Fruit fly (Drosophila melanogaster): Measurements from ENCODE around the gene CG32266.

The CG32266 gene

dm6 chr3L:3767825-3768224 lies 22.8 kb upstream of the CG32266 start (continued):
- TF ChIP-seq Fer1 (GFP tag; optimal IDR thresholded peaks at IDR 0.05): peak; percentile 4
- TF ChIP-seq CG31224 (GFP tag; IDR thresholded peaks at IDR 0.05): no peak
- peak; percentile 69 for TF ChIP-seq CG10209 (GFP tag; optimal IDR thresholded peaks at IDR 0.05)
- TF ChIP-seq D19B (GFP tag; optimal IDR thresholded peaks at IDR 0.05): no peak
- TF ChIP-seq CG33557 (GFP tag; optimal IDR thresholded peaks at IDR 0.05): peak; percentile 45
- TF ChIP-seq sr (GFP tag; IDR thresholded peaks at IDR 0.05): peak; percentile 37; the same call in 1 of the 3 replicates
- TF ChIP-seq YL-1 (GFP tag; optimal IDR thresholded peaks at IDR 0.05): peak; percentile 36
- peak; percentile 47 for TF ChIP-seq CG30403 (GFP tag; optimal IDR thresholded peaks at IDR 0.05)
- TF ChIP-seq CG9437 (GFP tag; optimal IDR thresholded peaks at IDR 0.05): peak; percentile 32
- no peak for TF ChIP-seq CG12299 (tag; optimal IDR thresholded peaks at IDR 0.05)
- TF ChIP-seq ab (GFP tag; optimal IDR thresholded peaks at IDR 0.05): no peak
- TF ChIP-seq Bdp1 (GFP tag; optimal IDR thresholded peaks at IDR 0.05): peak; percentile 70
- peak; percentile 35 for TF ChIP-seq CG4282 (GFP tag; optimal IDR thresholded peaks at IDR 0.05)
- peak; percentile 52 for TF ChIP-seq lilli (GFP tag; optimal IDR thresholded peaks at IDR 0.05)
- peak; percentile 65 to 70 for TF ChIP-seq chif (GFP tag; optimal IDR thresholded peaks at IDR 0.05)
- peak; percentile 48; the same call in 1 of the 2 replicates for TF ChIP-seq NFAT (GFP tag; IDR thresholded peaks at IDR 0.05)
- no peak for TF ChIP-seq sd (tag; optimal IDR thresholded peaks at IDR 0.05)
- TF ChIP-seq CG10321 (GFP tag; IDR thresholded peaks at IDR 0.05): no peak
- TF ChIP-seq en (GFP tag; optimal IDR thresholded peaks at IDR 0.05): peak; percentile 71
- TF ChIP-seq Med (GFP tag): peak; percentile 97
- no peak for TF ChIP-seq nau (GFP tag; optimal IDR thresholded peaks at IDR 0.05)
- 0 out of 2 replicates have a peak, but pooled peaks have one; percentile 37 for TF ChIP-seq CG1024 (GFP tag; IDR thresholded peaks at IDR 0.05)
- TF ChIP-seq maf-S (GFP tag; optimal IDR thresholded peaks at IDR 0.05): peak; percentile 40
- TF ChIP-seq z (GFP tag; IDR thresholded peaks at IDR 0.05): no peak
- peak; percentile 66 for TF ChIP-seq CG17328 (GFP tag; IDR thresholded peaks at IDR 0.05)
- peak; percentile 55 for TF ChIP-seq unpg (GFP tag; optimal IDR thresholded peaks at IDR 0.05)
- TF ChIP-seq Gsc (GFP tag; IDR thresholded peaks at IDR 0.05): no peak
- no peak for TF ChIP-seq Trl (optimal IDR thresholded peaks at IDR 0.05)
- TF ChIP-seq Trl (GFP tag; optimal IDR thresholded peaks at IDR 0.05): peak; percentile 57
- TF ChIP-seq MBD-R2 (GFP tag; IDR thresholded peaks at IDR 0.05): peak; percentile 24; the same call in 1 of the 2 replicates
- peak; percentile 18 for TF ChIP-seq Usf (GFP tag; optimal IDR thresholded peaks at IDR 0.05)
- TF ChIP-seq Vsx1 (GFP tag; optimal IDR thresholded peaks at IDR 0.05): peak; percentile 68
- no peak for TF ChIP-seq CG14710 (tag; optimal IDR thresholded peaks at IDR 0.05)
- peak; percentile 75 for TF ChIP-seq NC2β (GFP tag; optimal IDR thresholded peaks at IDR 0.05)
- TF ChIP-seq D19A (tag; optimal IDR thresholded peaks at IDR 0.05): no peak
- TF ChIP-seq CG14667 (GFP tag; IDR thresholded peaks at IDR 0.05): peak; percentile 48
- peak; percentile 12 for TF ChIP-seq ind (GFP tag; optimal IDR thresholded peaks at IDR 0.05)
- TF ChIP-seq Side (GFP tag; optimal IDR thresholded peaks at IDR 0.05): peak; percentile 44
- TF ChIP-seq pfk (GFP tag; optimal IDR thresholded peaks at IDR 0.05): no peak
- TF ChIP-seq Dbx (GFP tag; IDR thresholded peaks at IDR 0.05): peak; percentile 48; the same call in 1 of the 3 replicates
- TF ChIP-seq Ptx1 (GFP tag; IDR thresholded peaks at IDR 0.05): peak; percentile 46; the same call in 1 of the 2 replicates
- TF ChIP-seq eyg (GFP tag; optimal IDR thresholded peaks at IDR 0.05): no peak
- TF ChIP-seq cg (GFP tag; optimal IDR thresholded peaks at IDR 0.05): no peak
- peak; percentile 14 for TF ChIP-seq CG11504 (tag; optimal IDR thresholded peaks at IDR 0.05)
- TF ChIP-seq Dad (GFP tag; optimal IDR thresholded peaks at IDR 0.05): no peak
- no peak for TF ChIP-seq crc (GFP tag; optimal IDR thresholded peaks at IDR 0.05)
- peak; percentile 68 for TF ChIP-seq crol (GFP tag; IDR thresholded peaks at IDR 0.05)
- peak; percentile 70 for TF ChIP-seq Mad (GFP tag; optimal IDR thresholded peaks at IDR 0.05)
- TF ChIP-seq CoRest (tag; optimal IDR thresholded peaks at IDR 0.05): peak; percentile 32
- peak; percentile 44 for TF ChIP-seq CG6854 (GFP tag; optimal IDR thresholded peaks at IDR 0.05)
- TF ChIP-seq CHES-1-like (GFP tag; optimal IDR thresholded peaks at IDR 0.05): peak; percentile 23
- peak; percentile 42; the same call in 1 of the 2 replicates for TF ChIP-seq toy (GFP tag; IDR thresholded peaks at IDR 0.05)

Measured in whole organism, embryonic.